Fruit fly (Drosophila melanogaster) whole organism, embryonic: Measurements from ENCODE around the gene CG3632.

Source experiments
- Atf-2 ChIP-seq: fragments of 200-800 bp; sonication (Bioruptor generic); optimal IDR thresholded peaks from 2 replicates; lab custom pipeline; 2016; ENCODE audit warnings: missing biosample characterization, missing genetic modification characterization
- C15 ChIP-seq: fragments of 200-800 bp; sonication (Bioruptor generic); IDR thresholded peaks from 3 replicates; pipeline ENCODE4 v1.3.6; 2022; ENCODE audit warnings: missing biosample characterization, missing genetic modification characterization
- CG10543 ChIP-seq: fragments of 200-800 bp; sonication (Bioruptor generic); optimal IDR thresholded peaks from 3 replicates; lab custom pipeline; 2017; ENCODE audit warnings: missing biosample characterization, mild to moderate bottlenecking, missing genetic modification characterization, moderate library complexity
- CG12236 ChIP-seq: fragments of 200-800 bp; sonication (Bioruptor generic); optimal IDR thresholded peaks from 2 replicates; lab custom pipeline; 2016; ENCODE audit warnings: missing biosample characterization, missing genetic modification characterization
- CG12299 ChIP-seq: fragments of 200-800 bp; sonication (Bioruptor generic); optimal IDR thresholded peaks from 2 replicates; lab custom pipeline; 2018; ENCODE audit warnings: missing biosample characterization, mild to moderate bottlenecking, missing genetic modification characterization
- CG13287 ChIP-seq: fragments of 200-800 bp; sonication (Bioruptor generic); IDR thresholded peaks from 2 replicates; pipeline ENCODE4 v1.3.6; 2022; ENCODE audit warnings: missing biosample characterization, missing genetic modification characterization; ENCODE audit not compliant: partially characterized antibody
- CG13424 ChIP-seq: fragments of 200-800 bp; sonication (Bioruptor generic); optimal IDR thresholded peaks from 2 replicates; lab custom pipeline; 2019; ENCODE audit warnings: missing biosample characterization, mild to moderate bottlenecking, missing genetic modification characterization, moderate library complexity
- CG13624 ChIP-seq: fragments of 200-800 bp; sonication (Bioruptor generic); optimal IDR thresholded peaks from 2 replicates; lab custom pipeline; 2016; ENCODE audit warnings: missing biosample characterization, missing genetic modification characterization
- CG13775 ChIP-seq: fragments of 200-800 bp; sonication (Bioruptor generic); optimal IDR thresholded peaks from 3 replicates; lab custom pipeline; 2017; ENCODE audit warnings: missing biosample characterization, mild to moderate bottlenecking, missing genetic modification characterization
- CG15514 ChIP-seq: fragments of 200-800 bp; sonication (Bioruptor generic); optimal IDR thresholded peaks from 3 replicates; lab custom pipeline; 2017; ENCODE audit warnings: missing biosample characterization, missing genetic modification characterization, mild to moderate bottlenecking, moderate library complexity, missing genetic modification reagents
- CG16813 ChIP-seq: fragments of 200-800 bp; sonication (Bioruptor generic); IDR thresholded peaks from 3 replicates; pipeline ENCODE4 v1.3.6; 2022; ENCODE audit warnings: missing biosample characterization, missing genetic modification characterization; ENCODE audit not compliant: partially characterized antibody
- CG17829 ChIP-seq: fragments of 200-800 bp; optimal IDR thresholded peaks from 2 replicates; lab custom pipeline; 2019; ENCODE audit warnings: missing biosample characterization, mild to moderate bottlenecking, missing genetic modification characterization, moderate library complexity
- CG18262 ChIP-seq: fragments of 200-800 bp; optimal IDR thresholded peaks from 3 replicates; lab custom pipeline; 2019; ENCODE audit warnings: missing biosample characterization, mild to moderate bottlenecking, missing genetic modification characterization, moderate library complexity
- CG18764 ChIP-seq: fragments of 200-800 bp; sonication (Bioruptor generic); optimal IDR thresholded peaks from 3 replicates; lab custom pipeline; 2016; ENCODE audit warnings: missing biosample characterization, missing genetic modification characterization
- CG2120 ChIP-seq: fragments of 200-800 bp; sonication (Bioruptor generic); optimal IDR thresholded peaks from 3 replicates; lab custom pipeline; 2016; ENCODE audit warnings: missing biosample characterization, missing genetic modification characterization
- CG2712 ChIP-seq: fragments of 200-800 bp; optimal IDR thresholded peaks from 3 replicates; lab custom pipeline; 2019; ENCODE audit warnings: missing biosample characterization, mild to moderate bottlenecking, missing genetic modification characterization, moderate library complexity
- CG3847 ChIP-seq: fragments of 200-800 bp; sonication (Bioruptor generic); IDR thresholded peaks from 2 replicates; pipeline ENCODE4 v1.3.6; 2022; ENCODE audit warnings: missing biosample characterization, missing genetic modification characterization
- CG8089 ChIP-seq: fragments of 200-800 bp; sonication (Bioruptor generic); optimal IDR thresholded peaks from 3 replicates; lab custom pipeline; 2016; ENCODE audit warnings: missing biosample characterization, missing genetic modification characterization
- Dp ChIP-seq: fragments of 200-800 bp; sonication (Bioruptor generic); optimal IDR thresholded peaks from 2 replicates; lab custom pipeline; 2018; ENCODE audit warnings: missing biosample characterization, mild to moderate bottlenecking, missing genetic modification characterization, moderate library complexity
- Dref ChIP-seq: fragments of 200-800 bp; sonication (Bioruptor generic); IDR thresholded peaks from 2 replicates; pipeline ENCODE4 v1.3.6; 2022; ENCODE audit warnings: missing biosample characterization, missing genetic modification characterization
- H15 ChIP-seq: fragments of 200-800 bp; sonication (Bioruptor generic); IDR thresholded peaks from 3 replicates; pipeline ENCODE4 v1.3.6; 2022; ENCODE audit warnings: missing biosample characterization, missing genetic modification characterization
- HLHmδ ChIP-seq: fragments of 200-800 bp; sonication (Bioruptor generic); optimal IDR thresholded peaks from 2 replicates; lab custom pipeline; 2018; ENCODE audit warnings: missing biosample characterization, mild to moderate bottlenecking, missing genetic modification characterization, moderate library complexity
- Hr78 ChIP-seq, 2 experiments: fragments of 200-800 bp in 1 of 2; fragments of >200 bp in 1 of 2; sonication (Bioruptor generic) in 1 of 2; optimal IDR thresholded peaks; 2 replicates each; lab custom pipeline; 2017 to 2019; ENCODE audit warnings: missing biosample characterization in 2 of 2, missing genetic modification characterization in 2 of 2, mild to moderate bottlenecking in 1 of 2, moderate library complexity in 1 of 2
- Lim3 ChIP-seq: fragments of 200-800 bp; sonication (Bioruptor generic); IDR thresholded peaks from 2 replicates; pipeline ENCODE4 v1.3.6; 2022; ENCODE audit warnings: missing biosample characterization, missing genetic modification characterization
- Mad ChIP-seq: fragments of 200-800 bp; sonication (Bioruptor generic); optimal IDR thresholded peaks from 2 replicates; lab custom pipeline; 2016; ENCODE audit warnings: missing biosample characterization, missing genetic modification characterization
- Med ChIP-seq: fragments of 200-800 bp; sonication (Bioruptor generic); peaks from one replicate; lab custom pipeline; 2016; ENCODE audit warnings: missing biosample characterization, missing genetic modification characterization, mild to moderate bottlenecking, inconsistent platforms, moderate library complexity
- Mrtf ChIP-seq: fragments of 200-800 bp; sonication (Bioruptor generic); IDR thresholded peaks from 3 replicates; pipeline ENCODE4 v1.3.6; 2022; ENCODE audit warnings: missing biosample characterization, missing genetic modification characterization
- Pdp1 ChIP-seq, 2 experiments: fragments of 200-800 bp; sonication (Bioruptor generic); optimal IDR thresholded peaks; 3 replicates each; lab custom pipeline; 2016; ENCODE audit warnings: missing biosample characterization in 2 of 2, missing genetic modification characterization in 2 of 2, mild to moderate bottlenecking in 1 of 2, moderate library complexity in 1 of 2
- Rfx ChIP-seq: fragments of 200-800 bp; sonication (Bioruptor generic); IDR thresholded peaks from 2 replicates; pipeline ENCODE4 v1.3.6; 2022; ENCODE audit warnings: missing biosample characterization, missing genetic modification characterization
- Sox100B ChIP-seq: fragments of 200-800 bp; sonication (Bioruptor generic); optimal IDR thresholded peaks from 3 replicates; lab custom pipeline; 2018; ENCODE audit warnings: missing biosample characterization, mild to moderate bottlenecking, missing genetic modification characterization
- ato ChIP-seq: fragments of 200-800 bp; sonication (Bioruptor generic); IDR thresholded peaks from 2 replicates; pipeline ENCODE4 v1.3.6; 2022; ENCODE audit warnings: missing biosample characterization, missing genetic modification characterization; ENCODE audit not compliant: partially characterized antibody
- az2 ChIP-seq: fragments of 200-800 bp; sonication (Bioruptor generic); optimal IDR thresholded peaks from 3 replicates; lab custom pipeline; 2016; ENCODE audit warnings: missing biosample characterization, missing genetic modification characterization
- cg ChIP-seq: fragments of 200-800 bp; sonication (Bioruptor generic); optimal IDR thresholded peaks from 3 replicates; lab custom pipeline; 2019; ENCODE audit warnings: missing biosample characterization, mild to moderate bottlenecking, missing genetic modification characterization, moderate library complexity
- fd102C ChIP-seq: fragments of 200-800 bp; sonication (Bioruptor generic); optimal IDR thresholded peaks from 2 replicates; lab custom pipeline; 2018; ENCODE audit warnings: missing biosample characterization, mild to moderate bottlenecking, missing genetic modification characterization, moderate library complexity
- grau ChIP-seq: fragments of 200-800 bp; optimal IDR thresholded peaks from 3 replicates; lab custom pipeline; 2019; ENCODE audit warnings: missing biosample characterization, mild to moderate bottlenecking, missing genetic modification characterization, moderate library complexity
- gro ChIP-seq: fragments of 200-800 bp; sonication (Bioruptor generic); optimal IDR thresholded peaks from 2 replicates; lab custom pipeline; 2016; ENCODE audit warnings: missing biosample characterization, missing genetic modification characterization
- ham ChIP-seq: fragments of 200-800 bp; sonication (Bioruptor generic); IDR thresholded peaks from 2 replicates; pipeline ENCODE4 v1.3.6; 2022; ENCODE audit warnings: missing biosample characterization, missing genetic modification characterization
- hkb ChIP-seq, 2 experiments: fragments of 200-800 bp in 1 of 2; fragments of >200 bp in 1 of 2; sonication (Bioruptor generic) in 1 of 2; IDR thresholded peaks in 1 of 2; optimal IDR thresholded peaks in 1 of 2; 2 replicates each; pipeline versions ENCODE4 v1.3.6 to Lab custom; 2017 to 2022; ENCODE audit warnings: missing biosample characterization in 1 of 2, missing genetic modification characterization in 1 of 2
- lov ChIP-seq, 2 experiments: fragments of 200-800 bp in 1 of 2; fragments of >200 bp in 1 of 2; sonication (Bioruptor generic) in 1 of 2; IDR thresholded peaks in 1 of 2; optimal IDR thresholded peaks in 1 of 2; 2 replicates in 1 of 2; 3 replicates in 1 of 2; pipeline versions ENCODE4 v1.3.6 to Lab custom; 2017 to 2022; ENCODE audit warnings: missing biosample characterization in 1 of 2, missing genetic modification characterization in 1 of 2
- onecut ChIP-seq: fragments of 200-800 bp; sonication (Bioruptor generic); IDR thresholded peaks from 2 replicates; pipeline ENCODE4 v1.3.6; 2022; ENCODE audit warnings: missing biosample characterization, missing genetic modification characterization
- pfk ChIP-seq: fragments of 200-800 bp; sonication (Bioruptor generic); optimal IDR thresholded peaks from 2 replicates; lab custom pipeline; 2018; ENCODE audit warnings: missing biosample characterization, mild to moderate bottlenecking, missing genetic modification characterization, moderate library complexity
- phol ChIP-seq: fragments of 200-800 bp; sonication (Bioruptor generic); optimal IDR thresholded peaks from 3 replicates; lab custom pipeline; 2018; ENCODE audit warnings: missing biosample characterization, mild to moderate bottlenecking, missing genetic modification characterization, moderate library complexity
- psq ChIP-seq: fragments of 200-800 bp; sonication (Bioruptor generic); optimal IDR thresholded peaks from 2 replicates; lab custom pipeline; 2017; ENCODE audit warnings: missing biosample characterization, missing genetic modification characterization
- sr ChIP-seq: fragments of 200-800 bp; sonication (Bioruptor generic); IDR thresholded peaks from 3 replicates; pipeline ENCODE4 v1.3.6; 2022; ENCODE audit warnings: missing biosample characterization, missing genetic modification characterization
- tap ChIP-seq: fragments of 200-800 bp; optimal IDR thresholded peaks from 3 replicates; lab custom pipeline; 2019; ENCODE audit warnings: missing biosample characterization, mild to moderate bottlenecking, missing genetic modification characterization, moderate library complexity
- tna ChIP-seq: fragments of 200-800 bp; sonication (Bioruptor generic); IDR thresholded peaks from 2 replicates; pipeline ENCODE4 v1.3.6; 2022; ENCODE audit warnings: missing biosample characterization, missing genetic modification characterization; ENCODE audit not compliant: partially characterized antibody
- unpg ChIP-seq: fragments of 200-800 bp; sonication (Bioruptor generic); optimal IDR thresholded peaks from 3 replicates; lab custom pipeline; 2018; ENCODE audit warnings: missing biosample characterization, mild to moderate bottlenecking, missing genetic modification characterization, moderate library complexity

Gene CG3632

dm6 chrX:16313078-16313875 is 16.8 kb downstream of the CG3632 start, which contains the start of the genes CG9915 and SWIP (continued):
- TF ChIP-seq Hr78 (GFP tag; optimal IDR thresholded peaks at IDR 0.05; lab: Kevin White, UChicago) (no peak), tna (GFP tag; lab: Robert Waterston, UW) (peak; percentile 75), CG10543 (no peak), CG13424 (tag; lab: Kevin White, UChicago) (no peak), sr (GFP tag; lab: Robert Waterston, UW) (no peak), Med (GFP tag; lab: Kevin White, UChicago) (peak; percentile 68), ham (GFP tag; lab: Robert Waterston, UW) (no peak), H15 (GFP tag; lab: Robert Waterston, UW) (no peak), phol (peak; percentile 44), psq (no peak), CG18262 (tag; lab: Kevin White, UChicago) (peak; percentile 34), pfk (peak; percentile 97), CG2712 (peak; percentile 12), CG18764 (GFP tag; lab: Kevin White, UChicago) (peak; percentile 100), CG13624 (GFP tag; lab: Kevin White, UChicago) (no peak), Sox100B (GFP tag; lab: Kevin White, UChicago) (no peak), tap (no peak), Pdp1 (GFP tag; optimal IDR thresholded peaks at IDR 0.05; lab: Kevin White, UChicago) (peak in 1 of 2 experiments; percentile 36), CG2120 (GFP tag; lab: Kevin White, UChicago) (peak; percentile 24), CG12236 (GFP tag; lab: Kevin White, UChicago) (no peak), CG12299 (no peak), az2 (GFP tag; lab: Kevin White, UChicago) (no peak), onecut (GFP tag; lab: Robert Waterston, UW) (no peak), CG17829 (tag; lab: Kevin White, UChicago) (peak; percentile 23), CG13287 (GFP tag; lab: Robert Waterston, UW) (peak; percentile 47; the same call in 1 of the 2 replicates), Dp (GFP tag; lab: Kevin White, UChicago) (peak; percentile 43), Atf-2 (GFP tag; lab: Kevin White, UChicago) (no peak), lov (optimal IDR thresholded peaks at IDR 0.05; lab: Kevin White, UChicago) (no peak), lov (GFP tag; IDR thresholded peaks at IDR 0.05; lab: Robert Waterston, UW) (no peak), CG15514 (GFP tag; lab: Kevin White, UChicago) (peak; percentile 19), hkb (optimal IDR thresholded peaks at IDR 0.05; lab: Kevin White, UChicago) (no peak), hkb (GFP tag; IDR thresholded peaks at IDR 0.05; lab: Robert Waterston, UW) (no peak), Mad (no peak), ato (GFP tag; lab: Robert Waterston, UW) (peak; percentile 87), CG3847 (GFP tag; lab: Robert Waterston, UW) (peak; percentile 24; the same call in 1 of the 2 replicates), CG16813 (GFP tag; lab: Robert Waterston, UW) (peak; percentile 70), HLHmδ (GFP tag; lab: Kevin White, UChicago) (no peak), CG8089 (GFP tag; lab: Kevin White, UChicago) (no peak), cg (GFP tag; lab: Kevin White, UChicago) (peak; percentile 66), Rfx (GFP tag; lab: Robert Waterston, UW) (peak; percentile 50; the same call in 1 of the 2 replicates), gro (GFP tag; lab: Kevin White, UChicago) (peak; percentile 2), fd102C (GFP tag; lab: Kevin White, UChicago) (no peak), Lim3 (no peak), Dref (GFP tag; lab: Robert Waterston, UW) (peak; percentile 68), Mrtf (GFP tag; lab: Robert Waterston, UW) (no peak), unpg (GFP tag; lab: Kevin White, UChicago) (peak; percentile 7), CG13775 (GFP tag; lab: Kevin White, UChicago) (peak; percentile 39), grau (tag; lab: Kevin White, UChicago) (peak; percentile 9), C15 (GFP tag; lab: Robert Waterston, UW) (no peak)
